Worm (Caenorhabditis elegans): Measurements from ENCODE around the gene pin-2.

ce11 chrIV:12835363-12835762 is 41.7 kb downstream of the pin-2 start:
- TF ChIP-seq egl-27 (tag; optimal IDR thresholded peaks at IDR 0.05) (no peak), fkh-10 (GFP tag; optimal IDR thresholded peaks at IDR 0.05) (no peak)

Data from whole organism, L3 larva.